Fruit fly (Drosophila melanogaster) whole organism, prepupa: Measurements from ENCODE around the gene AOX1.

Experiments
- CG1621 ChIP-seq: fragments of 200-800 bp; sonication (Bioruptor generic); optimal IDR thresholded peaks from 3 replicates; lab custom pipeline; 2018; ENCODE audit warnings: missing biosample characterization, mild to moderate bottlenecking, missing genetic modification characterization
- CG3032 ChIP-seq: fragments of 200-800 bp; optimal IDR thresholded peaks from 2 replicates; lab custom pipeline; 2019; ENCODE audit warnings: missing biosample characterization, mild to moderate bottlenecking, missing genetic modification characterization, moderate library complexity
- CG4318 ChIP-seq: fragments of 200-800 bp; sonication (Bioruptor generic); optimal IDR thresholded peaks from 3 replicates; lab custom pipeline; 2017; ENCODE audit warnings: missing biosample characterization, mild to moderate bottlenecking, missing genetic modification characterization
- CG8119 ChIP-seq: fragments of 200-800 bp; sonication (Bioruptor generic); IDR thresholded peaks from 3 replicates; pipeline ENCODE4 v1.3.6; 2022; ENCODE audit warnings: missing biosample characterization, missing genetic modification characterization
- CG8319 ChIP-seq: fragments of 200-800 bp; sonication (Bioruptor generic); optimal IDR thresholded peaks from 3 replicates; lab custom pipeline; 2016; ENCODE audit warnings: missing biosample characterization, missing genetic modification characterization
- CG9139 ChIP-seq: fragments of 200-800 bp; sonication (Bioruptor generic); optimal IDR thresholded peaks from 3 replicates; lab custom pipeline; 2017; ENCODE audit warnings: missing biosample characterization, mild to moderate bottlenecking, missing genetic modification characterization
- Hr38 ChIP-seq: sonication (Bioruptor generic); optimal IDR thresholded peaks from 2 replicates; lab custom pipeline; 2016; ENCODE audit warnings: missing biosample characterization, missing genetic modification characterization
- Lpt ChIP-seq: fragments of 200-800 bp; sonication (Bioruptor generic); optimal IDR thresholded peaks from 3 replicates; lab custom pipeline; 2016; ENCODE audit warnings: missing biosample characterization, missing genetic modification characterization
- Met ChIP-seq: fragments of 200-800 bp; sonication (Bioruptor generic); optimal IDR thresholded peaks from 3 replicates; lab custom pipeline; 2016; ENCODE audit warnings: missing biosample characterization, missing genetic modification characterization
- Sox102F ChIP-seq: fragments of 200-800 bp; sonication (Bioruptor generic); optimal IDR thresholded peaks from 2 replicates; lab custom pipeline; 2016; ENCODE audit warnings: missing biosample characterization, mild to moderate bottlenecking, missing genetic modification characterization
- eg ChIP-seq: fragments of 200-800 bp; sonication (Bioruptor generic); IDR thresholded peaks from 3 replicates; pipeline ENCODE4 v1.3.6; 2022; ENCODE audit warnings: missing biosample characterization, missing genetic modification characterization
- fd59A ChIP-seq: fragments of 200-800 bp; sonication (Bioruptor generic); optimal IDR thresholded peaks from 2 replicates; lab custom pipeline; 2017; ENCODE audit warnings: missing biosample characterization, mild to moderate bottlenecking, missing genetic modification characterization, missing genetic modification reagents

- TF ChIP-seq CG8319 (GFP tag; lab: Kevin White, UChicago) (peak; percentile 96), Sox102F (no peak), fd59A (no peak), CG8119 (GFP tag; lab: Robert Waterston, UW) (no peak), Met (no peak), Lpt (GFP tag; lab: Kevin White, UChicago) (no peak), CG3032 (tag; lab: Kevin White, UChicago) (no peak), CG9139 (GFP tag; lab: Kevin White, UChicago) (no peak), CG4318 (GFP tag; lab: Kevin White, UChicago) (no peak), Hr38 (GFP tag; lab: Kevin White, UChicago) (no peak), eg (no peak), CG1621 (no peak)
These were observed 16.5 kb upstream of the AOX1 start for dm6 chr3R:15553566-15553965.
